Worm (Caenorhabditis elegans): ENCODE data around the gene F35F10.5.

- no peak for TF ChIP-seq Y53F4B.3 (GFP tag; IDR thresholded peaks at IDR 0.05)
- no peak for TF ChIP-seq pbrm-1 (GFP tag; IDR thresholded peaks at IDR 0.05)
Measured at ce11 chrV:3242984-3243383, 41.7 kb upstream of the F35F10.5 start, which contains the start of gene gst-23.

All from whole organism, young adult.